Worm (Caenorhabditis elegans): Measurements from ENCODE around the gene Y54G2A.19.

ce11 chrIV:2925591-2925990, 31.1 kb upstream of the Y54G2A.19 start, which contains the start of gene ubc-13:
- TF ChIP-seq hlh-30 (tag; optimal IDR thresholded peaks at IDR 0.05; ENCODE audit: insufficient read depth) (no peak), fkh-10 (GFP tag; optimal IDR thresholded peaks at IDR 0.05) (no peak), zfp-3 (GFP tag; conservative IDR thresholded peaks at IDR 0.05) (no peak), ces-1 (GFP tag; optimal IDR thresholded peaks at IDR 0.05) (no peak), Y105C5A.15 (GFP tag; IDR thresholded peaks at IDR 0.05) (no peak), lsy-2 (tag; optimal IDR thresholded peaks at IDR 0.05) (no peak), nhr-48 (tag; optimal IDR thresholded peaks at IDR 0.05) (no peak), lin-13 (GFP tag; optimal IDR thresholded peaks at IDR 0.05) (no peak), skn-1 (tag; optimal IDR thresholded peaks at IDR 0.05) (no peak)

All from whole organism, L4 larva.